Fruit fly (Drosophila melanogaster): Measurements from ENCODE around the gene subdued.

subdued gene

dm6 chr3R:19644094-19644900, 1.8 kb upstream of the subdued start, which contains the start of gene Vha13 (continued):
- TF ChIP-seq Sox14 (GFP tag; optimal IDR thresholded peaks at IDR 0.05), result peak; percentile 11
- no peak for TF ChIP-seq net (GFP tag; optimal IDR thresholded peaks at IDR 0.05)
- TF ChIP-seq fd59A (GFP tag; optimal IDR thresholded peaks at IDR 0.05), result no peak
- peak; percentile 38 for TF ChIP-seq fkh (GFP tag; optimal IDR thresholded peaks at IDR 0.05)
- no peak for TF ChIP-seq Hr38 (GFP tag; optimal IDR thresholded peaks at IDR 0.05)
- peak; percentile 2 for TF ChIP-seq dsx (GFP tag; optimal IDR thresholded peaks at IDR 0.05; ENCODE audit: poor library complexity, severe bottlenecking)
- peak; percentile 46; the same call in 1 of the 3 replicates for TF ChIP-seq CG6163 (GFP tag; IDR thresholded peaks at IDR 0.05)
- peak; percentile 32 for TF ChIP-seq CG11902 (GFP tag; optimal IDR thresholded peaks at IDR 0.05)
- TF ChIP-seq Hr39 (GFP tag; optimal IDR thresholded peaks at IDR 0.05), result peak; percentile 58
- TF ChIP-seq CG6808 (GFP tag; optimal IDR thresholded peaks at IDR 0.05), result no peak
- TF ChIP-seq Sox15 (GFP tag; optimal IDR thresholded peaks at IDR 0.05), result no peak
- TF ChIP-seq CG32006 (GFP tag; optimal IDR thresholded peaks at IDR 0.05), result no peak
- peak; percentile 21 for TF ChIP-seq esn (GFP tag; optimal IDR thresholded peaks at IDR 0.05)
- TF ChIP-seq fd85E (GFP tag; optimal IDR thresholded peaks at IDR 0.05), result no peak

DNA sequence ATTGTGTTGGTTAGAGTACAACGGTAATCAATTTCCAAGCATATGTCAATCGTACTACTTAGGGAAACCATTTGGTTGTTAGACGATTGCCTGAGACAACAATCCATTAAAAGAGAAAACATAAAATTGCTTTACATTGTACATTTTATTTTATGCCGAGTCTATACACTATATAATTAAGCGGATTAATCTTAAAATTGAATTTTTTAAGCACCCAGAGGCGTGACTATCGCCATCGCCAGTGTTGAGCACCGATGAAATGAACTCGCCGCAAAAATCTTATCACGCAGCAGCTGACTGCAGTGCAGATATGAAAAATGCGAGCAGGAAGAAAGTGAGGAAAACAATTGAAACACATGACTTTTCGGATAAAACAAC, 360 bp upstream of the subdued start:
- TF ChIP-seq CG8119 (GFP tag; IDR thresholded peaks at IDR 0.05), result no peak
- TF ChIP-seq topi (GFP tag; optimal IDR thresholded peaks at IDR 0.05), result peak; percentile 23
- TF ChIP-seq CG16779 (tag; optimal IDR thresholded peaks at IDR 0.05), result no peak
- TF ChIP-seq CG11294 (GFP tag; IDR thresholded peaks at IDR 0.05), result no peak
- TF ChIP-seq CG11762 (GFP tag; optimal IDR thresholded peaks at IDR 0.05; ENCODE audit: insufficient read depth), result no peak
- no peak for TF ChIP-seq eg (GFP tag; IDR thresholded peaks at IDR 0.05)
- peak; percentile 68 for TF ChIP-seq Eip78C (GFP tag)
- TF ChIP-seq esn (GFP tag; optimal IDR thresholded peaks at IDR 0.05), result peak; percentile 35

DNA sequence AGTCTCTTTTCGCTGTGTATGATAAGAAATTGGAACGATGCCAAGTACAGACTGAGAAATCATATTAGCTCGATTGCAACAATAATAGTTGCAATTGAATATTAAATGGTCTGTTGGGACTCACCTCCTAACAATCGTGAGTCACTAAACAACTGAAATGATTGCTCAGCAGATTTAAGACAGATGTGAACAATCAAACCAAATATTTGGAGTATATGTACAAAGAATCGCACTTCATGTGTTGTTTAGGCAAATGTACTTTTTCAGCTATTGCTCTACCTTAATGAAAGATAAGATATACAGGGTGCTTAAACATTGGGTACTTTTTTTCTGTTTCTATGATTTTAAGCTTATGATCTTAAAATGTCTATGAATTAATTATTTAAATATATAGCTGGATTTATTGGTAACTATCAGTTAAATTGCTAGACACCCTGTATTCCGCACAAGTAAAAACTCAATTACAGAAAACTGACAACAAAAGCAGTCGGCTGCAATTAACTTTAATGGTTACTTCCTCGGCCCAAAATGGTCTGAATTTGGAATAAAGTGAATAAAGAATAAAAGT, 940 bp downstream of the subdued start:
- TF ChIP-seq acj6 (GFP tag; optimal IDR thresholded peaks at IDR 0.05), result peak; percentile 69
- TF ChIP-seq CG3919 (GFP tag; optimal IDR thresholded peaks at IDR 0.05), result peak; percentile 85
- TF ChIP-seq Hr38 (GFP tag; optimal IDR thresholded peaks at IDR 0.05), result no peak
- TF ChIP-seq Met (GFP tag; optimal IDR thresholded peaks at IDR 0.05), result peak; percentile 79
- peak; percentile 55 for TF ChIP-seq CG11762 (GFP tag; optimal IDR thresholded peaks at IDR 0.05; ENCODE audit: insufficient read depth)
- peak; percentile 55 for TF ChIP-seq dsx (GFP tag; optimal IDR thresholded peaks at IDR 0.05; ENCODE audit: poor library complexity, severe bottlenecking)
- TF ChIP-seq Sox15 (GFP tag; optimal IDR thresholded peaks at IDR 0.05), result peak; percentile 60
- peak; percentile 90 for TF ChIP-seq CG8119 (GFP tag; IDR thresholded peaks at IDR 0.05)
- TF ChIP-seq Eip75B (GFP tag; optimal IDR thresholded peaks at IDR 0.05), result peak; percentile 79
- TF ChIP-seq eg (GFP tag; IDR thresholded peaks at IDR 0.05), result peak; percentile 96
- peak; percentile 82 for TF ChIP-seq CG34406 (GFP tag; optimal IDR thresholded peaks at IDR 0.05)
- TF ChIP-seq CG7368 (GFP tag; optimal IDR thresholded peaks at IDR 0.05), result peak; percentile 70
- peak; percentile 61 for TF ChIP-seq Blimp-1 (GFP tag; optimal IDR thresholded peaks at IDR 0.05)
- peak; percentile 52 for TF ChIP-seq Eip93F (GFP tag; optimal IDR thresholded peaks at IDR 0.05)
- TF ChIP-seq CG6854 (GFP tag; optimal IDR thresholded peaks at IDR 0.05), result no peak
- TF ChIP-seq Hr39 (GFP tag; optimal IDR thresholded peaks at IDR 0.05), result peak; percentile 35
- peak; percentile 78 for TF ChIP-seq net (GFP tag; optimal IDR thresholded peaks at IDR 0.05)
- TF ChIP-seq Eip78C (GFP tag), result peak; percentile 95
- peak; percentile 94 for TF ChIP-seq CG6163 (GFP tag; IDR thresholded peaks at IDR 0.05)
- peak; percentile 77 for TF ChIP-seq Smox (GFP tag; optimal IDR thresholded peaks at IDR 0.05)
- TF ChIP-seq pdm3 (GFP tag; optimal IDR thresholded peaks at IDR 0.05), result peak; percentile 77
- peak; percentile 82 for TF ChIP-seq CG32006 (GFP tag; optimal IDR thresholded peaks at IDR 0.05)
- TF ChIP-seq Sox14 (GFP tag; optimal IDR thresholded peaks at IDR 0.05), result peak; percentile 59
- TF ChIP-seq OdsH (GFP tag; optimal IDR thresholded peaks at IDR 0.05), result peak; percentile 80
- peak; percentile 36 for TF ChIP-seq fd85E (GFP tag; optimal IDR thresholded peaks at IDR 0.05)
- peak; percentile 40 to 66 for TF ChIP-seq ss (GFP tag; optimal IDR thresholded peaks at IDR 0.05)
- peak; percentile 86 for TF ChIP-seq CG6276 (GFP tag; optimal IDR thresholded peaks at IDR 0.05)
- TF ChIP-seq Hr4 (GFP tag; optimal IDR thresholded peaks at IDR 0.05), result peak; percentile 86
- peak; percentile 55 for TF ChIP-seq dac (GFP tag; optimal IDR thresholded peaks at IDR 0.05)
- peak; percentile 80 for TF ChIP-seq CG10631 (GFP tag; optimal IDR thresholded peaks at IDR 0.05)
- peak in 1 of 2 experiments; percentile 80 for TF ChIP-seq salr (GFP tag; optimal IDR thresholded peaks at IDR 0.05)
- TF ChIP-seq CG11294 (GFP tag; IDR thresholded peaks at IDR 0.05), result peak; percentile 78
- TF ChIP-seq CG8632 (GFP tag; optimal IDR thresholded peaks at IDR 0.05), result peak; percentile 83
- TF ChIP-seq fkh (GFP tag; optimal IDR thresholded peaks at IDR 0.05), result peak; percentile 73
- peak; percentile 49 for TF ChIP-seq CG11902 (GFP tag; optimal IDR thresholded peaks at IDR 0.05)
- peak; percentile 74 for TF ChIP-seq CG3032 (tag; optimal IDR thresholded peaks at IDR 0.05)
- TF ChIP-seq spab (GFP tag; optimal IDR thresholded peaks at IDR 0.05), result peak; percentile 54

All from whole organism, prepupa.